Fruit fly (Drosophila melanogaster) whole organism, embryonic: ENCODE results near the gene CG12438.

Experiments
- Atf-2 ChIP-seq: fragments of 200-800 bp; sonication (Bioruptor generic); optimal IDR thresholded peaks from 2 replicates; lab custom pipeline; 2016; ENCODE audit warnings: missing biosample characterization, missing genetic modification characterization
- Awh ChIP-seq: fragments of 200-800 bp; sonication (Bioruptor generic); IDR thresholded peaks from 2 replicates; pipeline ENCODE4, ENCODE4 v1.3.6; 2022; ENCODE audit warnings: missing biosample characterization, missing genetic modification characterization
- CG1024 ChIP-seq: fragments of 200-800 bp; sonication (Bioruptor generic); IDR thresholded peaks from 2 replicates; pipeline ENCODE4 v1.3.6; 2022; ENCODE audit warnings: missing biosample characterization, missing genetic modification characterization
- CG10654 ChIP-seq: fragments of 200-800 bp; sonication (Bioruptor generic); optimal IDR thresholded peaks from 2 replicates; lab custom pipeline; 2016; ENCODE audit warnings: missing biosample characterization, missing genetic modification characterization
- CG10979 ChIP-seq: fragments of 200-800 bp; sonication (Bioruptor generic); optimal IDR thresholded peaks from 2 replicates; lab custom pipeline; 2018; ENCODE audit warnings: missing biosample characterization, mild to moderate bottlenecking, missing genetic modification characterization, moderate library complexity
- CG12219 ChIP-seq: fragments of 200-800 bp; sonication (Bioruptor generic); optimal IDR thresholded peaks from 3 replicates; lab custom pipeline; 2018; ENCODE audit warnings: missing biosample characterization, mild to moderate bottlenecking, missing genetic modification characterization
- CG15011 ChIP-seq: fragments of 200-800 bp; sonication (Bioruptor generic); optimal IDR thresholded peaks from 3 replicates; lab custom pipeline; 2018; ENCODE audit warnings: missing biosample characterization, mild to moderate bottlenecking, missing genetic modification characterization
- CG15073 ChIP-seq: fragments of 200-800 bp; sonication (Bioruptor generic); optimal IDR thresholded peaks from 2 replicates; lab custom pipeline; 2016; ENCODE audit warnings: missing biosample characterization, missing genetic modification characterization
- CG15514 ChIP-seq: fragments of 200-800 bp; sonication (Bioruptor generic); optimal IDR thresholded peaks from 3 replicates; lab custom pipeline; 2017; ENCODE audit warnings: missing biosample characterization, missing genetic modification characterization, mild to moderate bottlenecking, moderate library complexity, missing genetic modification reagents
- CG17385 ChIP-seq: fragments of 200-800 bp; sonication (Bioruptor generic); optimal IDR thresholded peaks from 3 replicates; lab custom pipeline; 2018; ENCODE audit warnings: missing biosample characterization, mild to moderate bottlenecking, missing genetic modification characterization
- CG18011 ChIP-seq: fragments of 200-800 bp; sonication (Bioruptor generic); optimal IDR thresholded peaks from 2 replicates; lab custom pipeline; 2017; ENCODE audit warnings: missing biosample characterization, missing genetic modification characterization, mild to moderate bottlenecking, moderate library complexity, missing genotype
- CG18599 ChIP-seq: fragments of 200-800 bp; sonication (Bioruptor generic); optimal IDR thresholded peaks from 3 replicates; lab custom pipeline; 2017; ENCODE audit warnings: missing biosample characterization, missing genetic modification characterization, mild to moderate bottlenecking, moderate library complexity, missing genetic modification reagents
- CG2889 ChIP-seq: fragments of 200-800 bp; sonication (Bioruptor generic); IDR thresholded peaks from 3 replicates; pipeline ENCODE4 v1.3.6; 2022; ENCODE audit warnings: missing biosample characterization, missing genetic modification characterization
- CG3847 ChIP-seq: fragments of 200-800 bp; sonication (Bioruptor generic); IDR thresholded peaks from 2 replicates; pipeline ENCODE4 v1.3.6; 2022; ENCODE audit warnings: missing biosample characterization, missing genetic modification characterization
- CG5245 ChIP-seq: fragments of 200-800 bp; sonication (Bioruptor generic); optimal IDR thresholded peaks from 3 replicates; lab custom pipeline; 2016; ENCODE audit warnings: missing biosample characterization, missing genetic modification characterization
- CG5953 ChIP-seq: fragments of 200-800 bp; sonication (Bioruptor generic); IDR thresholded peaks from 2 replicates; pipeline ENCODE4 v1.3.6; 2022; ENCODE audit warnings: missing biosample characterization, missing genetic modification characterization
- CG6175 ChIP-seq: fragments of 200-800 bp; sonication (Bioruptor generic); IDR thresholded peaks from 3 replicates; pipeline ENCODE4 v1.3.6; 2022; ENCODE audit warnings: missing biosample characterization, missing genetic modification characterization
- CG6654 ChIP-seq: fragments of 200-800 bp; sonication (Bioruptor generic); optimal IDR thresholded peaks from 2 replicates; lab custom pipeline; 2017; ENCODE audit warnings: missing biosample characterization, mild to moderate bottlenecking, missing genetic modification characterization
- CG9797 ChIP-seq: fragments of 200-800 bp; sonication (Bioruptor generic); optimal IDR thresholded peaks from 3 replicates; lab custom pipeline; 2018; ENCODE audit warnings: missing biosample characterization, mild to moderate bottlenecking, missing genetic modification characterization
- Dref ChIP-seq: fragments of 200-800 bp; sonication (Bioruptor generic); IDR thresholded peaks from 2 replicates; pipeline ENCODE4 v1.3.6; 2022; ENCODE audit warnings: missing biosample characterization, missing genetic modification characterization
- Gug ChIP-seq: fragments of 200-800 bp; sonication (Bioruptor generic); IDR thresholded peaks from 4 replicates; pipeline ENCODE4 v1.3.6; 2022; ENCODE audit warnings: missing biosample characterization, missing genetic modification characterization
- HLH4C ChIP-seq: fragments of 200-800 bp; sonication (Bioruptor generic); IDR thresholded peaks from 3 replicates; pipeline ENCODE4 v1.3.6; 2022; ENCODE audit warnings: missing biosample characterization, missing genetic modification characterization; ENCODE audit not compliant: partially characterized antibody
- Hr39 ChIP-seq: fragments of >200 bp; optimal IDR thresholded peaks from 2 replicates; lab custom pipeline; 2017
- NC2α ChIP-seq: fragments of 200-800 bp; sonication (Bioruptor generic); optimal IDR thresholded peaks from 2 replicates; lab custom pipeline; 2016; ENCODE audit warnings: missing biosample characterization, missing genetic modification characterization
- Nf-YA ChIP-seq: fragments of 200-800 bp; sonication (Bioruptor generic); IDR thresholded peaks from 2 replicates; pipeline ENCODE4 v1.3.6; 2022; ENCODE audit warnings: missing biosample characterization, missing genetic modification characterization
- Oli ChIP-seq: fragments of 200-800 bp; sonication (Bioruptor generic); optimal IDR thresholded peaks from 2 replicates; lab custom pipeline; 2018; ENCODE audit warnings: missing biosample characterization, mild to moderate bottlenecking, missing genetic modification characterization, moderate library complexity
- Pdp1 ChIP-seq, 2 experiments: fragments of 200-800 bp; sonication (Bioruptor generic); optimal IDR thresholded peaks; 3 replicates each; lab custom pipeline; 2016; ENCODE audit warnings: missing biosample characterization in 2 of 2, missing genetic modification characterization in 2 of 2, mild to moderate bottlenecking in 1 of 2, moderate library complexity in 1 of 2
- TFAM ChIP-seq: fragments of 200-800 bp; sonication (Bioruptor generic); optimal IDR thresholded peaks from 2 replicates; lab custom pipeline; 2017; ENCODE audit warnings: missing biosample characterization, missing genetic modification characterization, inconsistent platforms
- ab ChIP-seq: fragments of 200-800 bp; sonication (Bioruptor generic); optimal IDR thresholded peaks from 2 replicates; lab custom pipeline; 2016; ENCODE audit warnings: missing biosample characterization, missing genetic modification characterization
- al ChIP-seq: fragments of 200-800 bp; sonication (Bioruptor generic); IDR thresholded peaks from 2 replicates; pipeline ENCODE4 v1.3.6; 2022; ENCODE audit warnings: missing biosample characterization, missing genetic modification characterization
- ap ChIP-seq: fragments of 200-800 bp; sonication (Bioruptor generic); IDR thresholded peaks from 2 replicates; pipeline ENCODE4 v1.3.6; 2022; ENCODE audit warnings: missing biosample characterization, missing genetic modification characterization
- caup ChIP-seq: fragments of 200-800 bp; sonication (Bioruptor generic); optimal IDR thresholded peaks from 3 replicates; lab custom pipeline; 2017; ENCODE audit warnings: missing biosample characterization, mild to moderate bottlenecking, missing genetic modification characterization, moderate library complexity; ENCODE audit not compliant: severe bottlenecking
- chn ChIP-seq: fragments of 200-800 bp; sonication (Bioruptor generic); optimal IDR thresholded peaks from 2 replicates; lab custom pipeline; 2016; ENCODE audit warnings: missing biosample characterization, missing genetic modification characterization
- dan ChIP-seq: fragments of 200-800 bp; sonication (Bioruptor generic); IDR thresholded peaks from 2 replicates; pipeline ENCODE4 v1.3.6; 2022; ENCODE audit warnings: missing biosample characterization, missing genetic modification characterization
- dati ChIP-seq: fragments of 200-800 bp; sonication (Bioruptor generic); IDR thresholded peaks from 2 replicates; pipeline ENCODE4 v1.3.6; 2022; ENCODE audit warnings: missing biosample characterization, missing genetic modification characterization
- dm ChIP-seq: fragments of 200-800 bp; sonication (Bioruptor generic); optimal IDR thresholded peaks from 3 replicates; lab custom pipeline; 2016; ENCODE audit warnings: missing biosample characterization, missing genetic modification characterization
- dmrt99B ChIP-seq: fragments of 200-800 bp; sonication (Bioruptor generic); optimal IDR thresholded peaks from 2 replicates; lab custom pipeline; 2018; ENCODE audit warnings: missing biosample characterization, mild to moderate bottlenecking, missing genetic modification characterization, moderate library complexity
- gcm ChIP-seq: fragments of 200-800 bp; sonication (Bioruptor generic); optimal IDR thresholded peaks from 2 replicates; lab custom pipeline; 2019; ENCODE audit warnings: missing biosample characterization, mild to moderate bottlenecking, missing genetic modification characterization, moderate library complexity
- gcm2 ChIP-seq: fragments of 200-800 bp; sonication (Bioruptor generic); optimal IDR thresholded peaks from 2 replicates; lab custom pipeline; 2016; ENCODE audit warnings: missing biosample characterization, missing genetic modification characterization
- ken ChIP-seq: fragments of 200-800 bp; sonication (Bioruptor generic); IDR thresholded peaks from 3 replicates; pipeline ENCODE4 v1.3.6; 2022; ENCODE audit warnings: missing biosample characterization, missing genetic modification characterization
- luna ChIP-seq: fragments of 200-800 bp; sonication (Bioruptor generic); optimal IDR thresholded peaks from 2 replicates; lab custom pipeline; 2016; ENCODE audit warnings: missing biosample characterization, missing genetic modification characterization
- maf-S ChIP-seq: fragments of 200-800 bp; sonication (Bioruptor generic); optimal IDR thresholded peaks from 2 replicates; lab custom pipeline; 2016; ENCODE audit warnings: missing biosample characterization, missing genetic modification characterization
- mam ChIP-seq: fragments of 200-800 bp; sonication (Bioruptor generic); optimal IDR thresholded peaks from 3 replicates; lab custom pipeline; 2016; ENCODE audit warnings: missing biosample characterization, missing genetic modification characterization
- oc ChIP-seq: fragments of 200-800 bp; sonication (Bioruptor generic); optimal IDR thresholded peaks from 2 replicates; lab custom pipeline; 2018; ENCODE audit warnings: missing biosample characterization, mild to moderate bottlenecking, missing genetic modification characterization, moderate library complexity
- pnt ChIP-seq: fragments of 200-800 bp; sonication (Bioruptor generic); optimal IDR thresholded peaks from 3 replicates; lab custom pipeline; 2016; ENCODE audit warnings: missing biosample characterization, missing genetic modification characterization
- rib ChIP-seq: fragments of 200-800 bp; sonication (Bioruptor generic); IDR thresholded peaks from 2 replicates; pipeline ENCODE4 v1.3.6; 2022; ENCODE audit warnings: missing biosample characterization, missing genetic modification characterization
- scrt ChIP-seq: fragments of 200-800 bp; sonication (Bioruptor generic); optimal IDR thresholded peaks from 2 replicates; lab custom pipeline; 2018; ENCODE audit warnings: missing biosample characterization, mild to moderate bottlenecking, missing genetic modification characterization, moderate library complexity
- wek ChIP-seq: fragments of 200-800 bp; sonication (Bioruptor generic); optimal IDR thresholded peaks from 3 replicates; lab custom pipeline; 2018; ENCODE audit warnings: missing biosample characterization, mild to moderate bottlenecking, missing genetic modification characterization, moderate library complexity
- zen ChIP-seq: fragments of 200-800 bp; sonication (Bioruptor generic); optimal IDR thresholded peaks from 3 replicates; lab custom pipeline; 2018; ENCODE audit warnings: missing biosample characterization, mild to moderate bottlenecking, missing genetic modification characterization, moderate library complexity

Gene CG12438

dm6 chr2L:8717618-8718336 is 34.3 kb upstream of the CG12438 start (continued):
- TF ChIP-seq caup (GFP tag; lab: Kevin White, UChicago) (peak; percentile 86), oc (tag; lab: Kevin White, UChicago) (peak; percentile 86), NC2α (GFP tag; lab: Kevin White, UChicago) (peak; percentile 38), Atf-2 (GFP tag; lab: Kevin White, UChicago) (peak; percentile 34), dati (GFP tag; lab: Robert Waterston, UW) (no peak), CG10654 (GFP tag; lab: Kevin White, UChicago) (peak; percentile 77), Hr39 (no peak), CG15073 (GFP tag; lab: Kevin White, UChicago) (peak; percentile 48), rib (peak; percentile 67), TFAM (GFP tag; lab: Kevin White, UChicago) (peak; percentile 37), dmrt99B (tag; lab: Kevin White, UChicago) (peak; percentile 95), CG10979 (tag; lab: Kevin White, UChicago) (peak; percentile 89), CG1024 (GFP tag; lab: Robert Waterston, UW) (peak; percentile 64; the same call in 1 of the 2 replicates), scrt (peak; percentile 88), CG15514 (GFP tag; lab: Kevin White, UChicago) (peak; percentile 63), Pdp1 (GFP tag; optimal IDR thresholded peaks at IDR 0.05; lab: Kevin White, UChicago) (peak; percentile 66 to 75), ken (GFP tag; lab: Robert Waterston, UW) (0 out of 3 replicates have a peak, but pooled peaks have one; percentile 47), CG6654 (GFP tag; lab: Kevin White, UChicago) (peak; percentile 66), gcm (GFP tag; lab: Kevin White, UChicago) (peak; percentile 91), dan (GFP tag; lab: Robert Waterston, UW) (no peak), ab (GFP tag; lab: Kevin White, UChicago) (no peak), zen (tag; lab: Kevin White, UChicago) (peak; percentile 60), CG5245 (GFP tag; lab: Kevin White, UChicago) (peak; percentile 82), gcm2 (GFP tag; lab: Kevin White, UChicago) (peak; percentile 40), CG6175 (0 out of 3 replicates have a peak, but pooled peaks have one; percentile 33), Gug (GFP tag; lab: Robert Waterston, UW) (0 out of 4 replicates have a peak, but pooled peaks have one; percentile 31), CG5953 (GFP tag; lab: Robert Waterston, UW) (no peak; the same call in 1 of the 2 replicates), Dref (GFP tag; lab: Robert Waterston, UW) (no peak), CG18599 (GFP tag; lab: Kevin White, UChicago) (peak; percentile 95), mam (peak; percentile 57), CG15011 (peak; percentile 89), CG12219 (GFP tag; lab: Kevin White, UChicago) (peak; percentile 78), CG18011 (GFP tag; lab: Kevin White, UChicago) (peak; percentile 76), CG2889 (GFP tag; lab: Robert Waterston, UW) (peak; percentile 41; the same call in 1 of the 3 replicates), Nf-YA (GFP tag; lab: Robert Waterston, UW) (peak; percentile 51), pnt (GFP tag; lab: Kevin White, UChicago) (peak; percentile 40), maf-S (GFP tag; lab: Kevin White, UChicago) (peak; percentile 39), wek (GFP tag; lab: Kevin White, UChicago) (peak; percentile 73), Awh (GFP tag; lab: Robert Waterston, UW) (peak; percentile 47), chn (GFP tag; lab: Kevin White, UChicago) (peak; percentile 66), al (peak; percentile 59; the same call in 1 of the 2 replicates), CG3847 (peak; percentile 72), dm (GFP tag; lab: Kevin White, UChicago) (peak; percentile 63), Oli (tag; lab: Kevin White, UChicago) (peak; percentile 94), CG9797 (no peak), HLH4C (peak; percentile 30; the same call in 1 of the 3 replicates), ap (GFP tag; lab: Robert Waterston, UW) (peak; percentile 66), CG17385 (GFP tag; lab: Kevin White, UChicago) (peak; percentile 89), luna (GFP tag; lab: Kevin White, UChicago) (no peak)
